Worm (Caenorhabditis elegans) whole organism, early embryonic: ENCODE results near the gene F38E9.1.
"Not testable (repeated sequence)": the region's sequence is repeated elsewhere in the genome, so short reads cannot be mapped to it uniquely, and the experiment has no call there.

Experiments used
- B0310.2 ChIP-seq: sonication (generic microtip); optimal IDR thresholded peaks from 2 replicates; lab custom pipeline; 2016; ENCODE audit warnings: mild to moderate bottlenecking, missing genetic modification characterization, missing compliant biosample characterization
- F13C5.2 ChIP-seq: sonication (generic microtip); optimal IDR thresholded peaks from 2 replicates; lab custom pipeline; 2017; ENCODE audit warnings: mild to moderate bottlenecking, missing genetic modification characterization, inconsistent platforms, missing compliant biosample characterization
- ama-1 ChIP-seq: fragments of 150-350 bp; optimal IDR thresholded peaks from 2 replicates; lab custom pipeline; 2014
- ceh-13 ChIP-seq: fragments of 200-800 bp; sonication (Bioruptor generic); optimal IDR thresholded peaks from 2 replicates; lab custom pipeline; 2018; ENCODE audit warnings: mild to moderate bottlenecking, missing genetic modification characterization, missing compliant biosample characterization
- ets-7 ChIP-seq: sonication (generic microtip); optimal IDR thresholded peaks from 2 replicates; lab custom pipeline; 2016; ENCODE audit warnings: missing genotype, missing genetic modification characterization, missing compliant biosample characterization
- flt-1 ChIP-seq: fragments of 200-800 bp; sonication (Bioruptor generic); IDR thresholded peaks from 2 replicates; pipeline ENCODE4 v1.3.6; 2022; ENCODE audit warnings: missing genetic modification characterization, missing compliant biosample characterization
- hmg-4 ChIP-seq: fragments of 200-800 bp; sonication (Bioruptor generic); optimal IDR thresholded peaks from 2 replicates; lab custom pipeline; 2018; ENCODE audit warnings: mild to moderate bottlenecking, missing genetic modification characterization, missing compliant biosample characterization
- hnd-1 ChIP-seq: sonication (generic microtip); optimal IDR thresholded peaks from 2 replicates; lab custom pipeline; 2016; ENCODE audit warnings: missing genetic modification characterization, missing compliant biosample characterization
- sea-1 ChIP-seq: fragments of 200-800 bp; sonication (Bioruptor generic); conservative IDR thresholded peaks from 2 replicates; pipeline ENCODE4 v1.3.6; 2022; ENCODE audit warnings: missing genetic modification characterization, missing compliant biosample characterization

DNA sequence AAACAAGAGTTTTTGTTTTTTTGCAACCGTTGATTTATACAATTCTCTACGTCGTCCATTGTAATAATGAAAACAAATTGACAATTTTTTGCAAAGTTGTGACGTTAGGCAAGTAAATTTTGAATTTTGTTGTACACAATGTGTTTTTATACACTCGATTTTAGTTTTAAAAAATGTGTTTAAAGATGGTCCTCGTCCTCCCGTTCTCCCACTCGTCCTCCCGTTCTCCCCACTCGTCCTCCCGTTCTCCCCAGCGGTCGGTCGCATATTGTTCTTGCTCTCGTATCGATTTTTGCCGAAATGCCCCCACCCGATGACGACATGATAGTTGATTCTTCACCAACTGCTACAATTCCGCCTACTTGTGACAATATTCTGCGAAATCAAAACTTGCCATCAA, 19.2 kb upstream of the F38E9.1 start, which contains the start of gene F38E9.4:
- TF ChIP-seq ama-1 (lab: Kevin White, UChicago); ets-7 (tag; lab: Kevin White, UChicago); B0310.2 (tag; lab: Kevin White, UChicago); F13C5.2 (tag; lab: Kevin White, UChicago); sea-1 (GFP tag; lab: Robert Waterston, UW); hmg-4; hnd-1; flt-1 (GFP tag; lab: Robert Waterston, UW); ceh-13 (GFP tag; lab: Kevin White, UChicago): not testable (repeated sequence)
